Worm (Caenorhabditis elegans): ENCODE results near the gene Y54F10BM.13.

The Y54F10BM.13 gene

ce11 chrIII:2362648-2363047 is 31.8 kb upstream of the Y54F10BM.13 start, which contains the start of gene srd-69:
srd-69 (plus strand) TSS chrIII:2362948.
- no peak for TF ChIP-seq madf-2 (tag; optimal IDR thresholded peaks at IDR 0.05)
- TF ChIP-seq pqm-1 (tag; optimal IDR thresholded peaks at IDR 0.05): no peak
- no peak for TF ChIP-seq nhr-232 (tag; optimal IDR thresholded peaks at IDR 0.05)
- no peak for TF ChIP-seq fax-1 (tag; optimal IDR thresholded peaks at IDR 0.05)
- no peak for TF ChIP-seq zip-5 (tag; optimal IDR thresholded peaks at IDR 0.05)
- no peak for TF ChIP-seq hlh-30 (tag; optimal IDR thresholded peaks at IDR 0.05; ENCODE audit: insufficient read depth)
- no peak for TF ChIP-seq mec-3 (tag; optimal IDR thresholded peaks at IDR 0.05; ENCODE audit: borderline replicate concordance)
- TF ChIP-seq elt-2 (tag; optimal IDR thresholded peaks at IDR 0.05): no peak
- no peak for TF ChIP-seq sdc-2 (tag; optimal IDR thresholded peaks at IDR 0.05)
- TF ChIP-seq ceh-22 (tag; optimal IDR thresholded peaks at IDR 0.05): no peak
- TF ChIP-seq F13H6.1 (tag; optimal IDR thresholded peaks at IDR 0.05): no peak
- TF ChIP-seq ama-1 (optimal IDR thresholded peaks at IDR 0.05): no peak
- TF ChIP-seq dve-1 (tag; optimal IDR thresholded peaks at IDR 0.05): no peak
- no peak for TF ChIP-seq ceh-24 (tag; optimal IDR thresholded peaks at IDR 0.05)
- no peak for TF ChIP-seq nhr-11 (tag; optimal IDR thresholded peaks at IDR 0.05)

ce11 chrIII:2349956-2350355 is 19.1 kb upstream of the Y54F10BM.13 start:
- TF ChIP-seq hlh-13 (GFP tag; optimal IDR thresholded peaks at IDR 0.05): no peak
- TF ChIP-seq lim-6 (tag; optimal IDR thresholded peaks at IDR 0.05): no peak
- no peak for TF ChIP-seq zip-5 (tag; optimal IDR thresholded peaks at IDR 0.05)
- TF ChIP-seq Y22D7AL.16 (tag; optimal IDR thresholded peaks at IDR 0.05): no peak
- no peak for TF ChIP-seq ama-1 (optimal IDR thresholded peaks at IDR 0.05)
- TF ChIP-seq hlh-30 (tag; optimal IDR thresholded peaks at IDR 0.05; ENCODE audit: insufficient read depth): no peak
- TF ChIP-seq rnt-1 (tag; optimal IDR thresholded peaks at IDR 0.05): no peak
- no peak for TF ChIP-seq syd-9 (tag; optimal IDR thresholded peaks at IDR 0.05)
- TF ChIP-seq madf-2 (tag; optimal IDR thresholded peaks at IDR 0.05): no peak
- no peak for TF ChIP-seq elt-2 (tag; optimal IDR thresholded peaks at IDR 0.05)
- TF ChIP-seq K09A11.1 (tag; optimal IDR thresholded peaks at IDR 0.05; ENCODE audit: insufficient read depth): no peak
- TF ChIP-seq che-1 (tag; optimal IDR thresholded peaks at IDR 0.05): no peak

ce11 chrIII:2347291-2347690 is 16.4 kb upstream of the Y54F10BM.13 start, which contains the start of gene gip-1:
gip-1 (plus strand) TSS chrIII:2347591.
- TF ChIP-seq pag-3 (tag; optimal IDR thresholded peaks at IDR 0.05; ENCODE audit: borderline replicate concordance) (no peak), unc-86 (tag; optimal IDR thresholded peaks at IDR 0.05) (no peak), ets-4 (tag; optimal IDR thresholded peaks at IDR 0.05) (no peak), Y22D7AL.16 (tag; optimal IDR thresholded peaks at IDR 0.05) (no peak), fkh-10 (GFP tag; optimal IDR thresholded peaks at IDR 0.05) (no peak)

ce11 chrIII:2343273-2343672 is 12.4 kb upstream of the Y54F10BM.13 start, which contains the start of gene phf-5:
phf-5 (plus strand) TSS chrIII:2343573.
- no peak for TF ChIP-seq F13H6.1 (tag; optimal IDR thresholded peaks at IDR 0.05)
- TF ChIP-seq C08G9.2 (tag; optimal IDR thresholded peaks at IDR 0.05): no peak
- no peak for TF ChIP-seq ceh-31 (tag; optimal IDR thresholded peaks at IDR 0.05)
- TF ChIP-seq pag-3 (tag; optimal IDR thresholded peaks at IDR 0.05; ENCODE audit: borderline replicate concordance): no peak
- no peak for TF ChIP-seq elt-4 (tag; optimal IDR thresholded peaks at IDR 0.05)
- TF ChIP-seq ceh-34 (tag; optimal IDR thresholded peaks at IDR 0.05): no peak
- TF ChIP-seq K09A11.1 (tag; optimal IDR thresholded peaks at IDR 0.05; ENCODE audit: insufficient read depth): no peak
- no peak for TF ChIP-seq sox-2 (GFP tag; IDR thresholded peaks at IDR 0.05)
- TF ChIP-seq ama-1 (optimal IDR thresholded peaks at IDR 0.05): no peak
- TF ChIP-seq dmd-4 (tag; optimal IDR thresholded peaks at IDR 0.05; ENCODE audit: borderline replicate concordance): no peak
- no peak for TF ChIP-seq hlh-30 (tag; optimal IDR thresholded peaks at IDR 0.05; ENCODE audit: insufficient read depth)
- no peak for TF ChIP-seq zip-5 (tag; optimal IDR thresholded peaks at IDR 0.05)
- TF ChIP-seq T23F11.4 (GFP tag; optimal IDR thresholded peaks at IDR 0.05): no peak
- no peak for TF ChIP-seq ahr-1 (tag; optimal IDR thresholded peaks at IDR 0.05)

- TF ChIP-seq fkh-10 (GFP tag; optimal IDR thresholded peaks at IDR 0.05) (no peak), Y22D7AL.16 (tag; optimal IDR thresholded peaks at IDR 0.05) (no peak), ceh-34 (tag; optimal IDR thresholded peaks at IDR 0.05) (no peak), sox-4 (tag; optimal IDR thresholded peaks at IDR 0.05) (no peak), unc-86 (tag; optimal IDR thresholded peaks at IDR 0.05) (no peak), C08G9.2 (tag; optimal IDR thresholded peaks at IDR 0.05) (no peak), odd-2 (tag; optimal IDR thresholded peaks at IDR 0.05) (no peak), hlh-30 (tag; optimal IDR thresholded peaks at IDR 0.05; ENCODE audit: insufficient read depth) (no peak), sdc-2 (tag; optimal IDR thresholded peaks at IDR 0.05) (no peak), ceh-9 (tag; optimal IDR thresholded peaks at IDR 0.05) (no peak), nhr-232 (tag; optimal IDR thresholded peaks at IDR 0.05) (no peak), pros-1 (tag; optimal IDR thresholded peaks at IDR 0.05) (no peak), hlh-8 (tag; optimal IDR thresholded peaks at IDR 0.05) (no peak), pag-3 (tag; optimal IDR thresholded peaks at IDR 0.05; ENCODE audit: borderline replicate concordance) (no peak), ceh-31 (tag; optimal IDR thresholded peaks at IDR 0.05) (no peak), unc-55 (GFP tag; optimal IDR thresholded peaks at IDR 0.05) (no peak), lim-6 (tag; optimal IDR thresholded peaks at IDR 0.05) (no peak), pat-9 (tag; optimal IDR thresholded peaks at IDR 0.05) (no peak)
Measured at ce11 chrIII:2330389-2330788, 494 bp downstream of the Y54F10BM.13 start.
